Fruit fly (Drosophila melanogaster): Measurements from ENCODE around the gene side-IV.
A peak's percentile ranks its signal among the peaks of the same experiment; 100 is the strongest.

Gene side-IV

dm6 chr3R:13433623-13434022, 16.8 kb upstream of the side-IV start (continued):
- TF ChIP-seq CG9139 (GFP tag; optimal IDR thresholded peaks at IDR 0.05) (peak; percentile 74), Sox14 (GFP tag; optimal IDR thresholded peaks at IDR 0.05) (peak; percentile 85), Eip78C (GFP tag) (peak; percentile 95), topi (GFP tag; optimal IDR thresholded peaks at IDR 0.05) (peak; percentile 61), CG8632 (GFP tag; optimal IDR thresholded peaks at IDR 0.05) (peak; percentile 92), CG6276 (GFP tag; optimal IDR thresholded peaks at IDR 0.05) (peak; percentile 83), fd85E (GFP tag; optimal IDR thresholded peaks at IDR 0.05) (peak; percentile 46), lz (GFP tag; optimal IDR thresholded peaks at IDR 0.05) (peak; percentile 65), CG1621 (tag; optimal IDR thresholded peaks at IDR 0.05) (peak; percentile 83), CG6792 (GFP tag; optimal IDR thresholded peaks at IDR 0.05) (peak; percentile 78), Sox102F (GFP tag; optimal IDR thresholded peaks at IDR 0.05) (peak; percentile 79), CG10669 (GFP tag; optimal IDR thresholded peaks at IDR 0.05) (peak; percentile 77), fd59A (GFP tag; optimal IDR thresholded peaks at IDR 0.05) (peak; percentile 81), CG32006 (GFP tag; optimal IDR thresholded peaks at IDR 0.05) (peak; percentile 85), OdsH (GFP tag; optimal IDR thresholded peaks at IDR 0.05) (peak; percentile 91), Ets21C (GFP tag; optimal IDR thresholded peaks at IDR 0.05) (peak; percentile 23), CG6854 (GFP tag; optimal IDR thresholded peaks at IDR 0.05) (no peak), Hr38 (GFP tag; optimal IDR thresholded peaks at IDR 0.05) (no peak), Gug (GFP tag; IDR thresholded peaks at IDR 0.05) (peak; percentile 35; the same call in 1 of the 2 replicates)

- peak; percentile 72 for TF ChIP-seq Eip78C (GFP tag)
- no peak for TF ChIP-seq Eip93F (GFP tag; optimal IDR thresholded peaks at IDR 0.05)
- no peak for TF ChIP-seq cyc (GFP tag; optimal IDR thresholded peaks at IDR 0.05)
- TF ChIP-seq CG3919 (GFP tag; optimal IDR thresholded peaks at IDR 0.05), result peak; percentile 21
- 0 out of 3 replicates have a peak, but pooled peaks have one; percentile 18 for TF ChIP-seq eg (GFP tag; IDR thresholded peaks at IDR 0.05)
- no peak for TF ChIP-seq CG8319 (GFP tag; optimal IDR thresholded peaks at IDR 0.05)
- TF ChIP-seq CG16779 (tag; optimal IDR thresholded peaks at IDR 0.05), result peak; percentile 20
- peak; percentile 68 for TF ChIP-seq fkh (GFP tag; optimal IDR thresholded peaks at IDR 0.05)
- no peak for TF ChIP-seq CG6808 (GFP tag; optimal IDR thresholded peaks at IDR 0.05)
- no peak for TF ChIP-seq fd85E (GFP tag; optimal IDR thresholded peaks at IDR 0.05)
- TF ChIP-seq CG8119 (GFP tag; IDR thresholded peaks at IDR 0.05), result peak; percentile 47; the same call in 2 of the 3 replicates
- TF ChIP-seq CG6276 (GFP tag; optimal IDR thresholded peaks at IDR 0.05), result peak; percentile 46
- peak; percentile 43 for TF ChIP-seq Lpt (GFP tag; optimal IDR thresholded peaks at IDR 0.05)
These were observed 15.8 kb upstream of the side-IV start, which contains the start of gene yrt for dm6 chr3R:13434325-13435168. Gene yrt, minus strand, starts transcription at chr3R:13434984.

dm6 chr3R:13435836-13436235, 14.6 kb upstream of the side-IV start:
- TF ChIP-seq CG8632 (GFP tag; optimal IDR thresholded peaks at IDR 0.05), result no peak
- TF ChIP-seq pdm3 (GFP tag; optimal IDR thresholded peaks at IDR 0.05), result no peak
- TF ChIP-seq Smox (GFP tag; optimal IDR thresholded peaks at IDR 0.05), result no peak
- TF ChIP-seq CG10669 (GFP tag; optimal IDR thresholded peaks at IDR 0.05), result no peak
- no peak for TF ChIP-seq CG16779 (tag; optimal IDR thresholded peaks at IDR 0.05)
- TF ChIP-seq CG6792 (GFP tag; optimal IDR thresholded peaks at IDR 0.05), result no peak
- TF ChIP-seq Eip78C (GFP tag), result no peak
- TF ChIP-seq lz (GFP tag; optimal IDR thresholded peaks at IDR 0.05), result no peak
- TF ChIP-seq vri (GFP tag; optimal IDR thresholded peaks at IDR 0.05), result no peak
- TF ChIP-seq achi (GFP tag; optimal IDR thresholded peaks at IDR 0.05), result no peak
- no peak for TF ChIP-seq fd85E (GFP tag; optimal IDR thresholded peaks at IDR 0.05)

DNA sequence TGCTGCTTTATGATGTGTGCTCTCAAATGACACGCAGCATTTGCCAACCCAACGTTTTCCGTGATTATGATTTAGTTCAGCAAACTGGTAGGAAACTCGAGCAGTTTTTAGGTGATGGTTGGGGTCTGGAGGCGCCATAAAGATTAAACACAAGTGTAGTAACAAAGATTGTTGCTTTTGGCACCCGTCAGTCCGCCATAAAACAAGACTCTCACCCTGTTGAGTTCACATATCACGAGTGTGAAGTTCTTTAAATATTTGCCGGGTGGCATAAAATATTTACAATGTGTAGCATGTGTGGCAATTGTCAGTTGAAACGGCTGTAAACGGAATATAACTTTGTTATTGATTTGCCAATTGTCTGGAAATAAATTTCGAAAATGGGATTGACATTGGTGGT, 8.7 kb upstream of the side-IV start:
- TF ChIP-seq fkh (GFP tag; optimal IDR thresholded peaks at IDR 0.05), result peak; percentile 74
- no peak for TF ChIP-seq CG10669 (GFP tag; optimal IDR thresholded peaks at IDR 0.05)
